Fruit fly (Drosophila melanogaster) whole organism, embryonic: ENCODE results near the gene Sf3b2.
A peak's percentile ranks its signal among the peaks of the same experiment; 100 is the strongest.

Experiments used
- Adf1 ChIP-seq: fragments of 200-800 bp; sonication (Bioruptor generic); IDR thresholded peaks from 2 replicates; pipeline ENCODE4 v1.3.6; 2022; ENCODE audit warnings: missing biosample characterization, missing genetic modification characterization
- Bteb2 ChIP-seq: fragments of 200-800 bp; sonication (Bioruptor generic); optimal IDR thresholded peaks from 2 replicates; lab custom pipeline; 2016; ENCODE audit warnings: missing biosample characterization, missing genetic modification characterization
- CG1024 ChIP-seq: fragments of 200-800 bp; sonication (Bioruptor generic); IDR thresholded peaks from 2 replicates; pipeline ENCODE4 v1.3.6; 2022; ENCODE audit warnings: missing biosample characterization, missing genetic modification characterization
- CG10267 ChIP-seq: fragments of 200-800 bp; sonication (Bioruptor generic); optimal IDR thresholded peaks from 2 replicates; lab custom pipeline; 2018; ENCODE audit warnings: missing biosample characterization, mild to moderate bottlenecking, missing genetic modification characterization, moderate library complexity
- CG10654 ChIP-seq: fragments of 200-800 bp; sonication (Bioruptor generic); optimal IDR thresholded peaks from 2 replicates; lab custom pipeline; 2016; ENCODE audit warnings: missing biosample characterization, missing genetic modification characterization
- CG1233 ChIP-seq: fragments of 200-800 bp; sonication (Bioruptor generic); optimal IDR thresholded peaks from 4 replicates; lab custom pipeline; 2018; ENCODE audit warnings: missing biosample characterization, mild to moderate bottlenecking, missing genetic modification characterization
- CG14050 ChIP-seq: fragments of 200-800 bp; sonication (Bioruptor generic); IDR thresholded peaks from 3 replicates; pipeline ENCODE4 v1.3.6; 2022; ENCODE audit warnings: missing biosample characterization, missing genetic modification characterization
- CG14965 ChIP-seq: fragments of 200-800 bp; sonication (Bioruptor generic); optimal IDR thresholded peaks from 2 replicates; lab custom pipeline; 2016; ENCODE audit warnings: missing biosample characterization, missing genetic modification characterization, borderline replicate concordance
- CG16815 ChIP-seq: fragments of 200-800 bp; sonication (Bioruptor generic); optimal IDR thresholded peaks from 3 replicates; lab custom pipeline; 2017; ENCODE audit warnings: missing biosample characterization, mild to moderate bottlenecking, missing genetic modification characterization
- CG17568 ChIP-seq: fragments of 200-800 bp; sonication (Bioruptor generic); optimal IDR thresholded peaks from 2 replicates; lab custom pipeline; 2018; ENCODE audit warnings: missing biosample characterization, mild to moderate bottlenecking, missing genetic modification characterization, moderate library complexity
- CG17912 ChIP-seq: fragments of 200-800 bp; sonication (Bioruptor generic); optimal IDR thresholded peaks from 2 replicates; lab custom pipeline; 2018; ENCODE audit warnings: missing biosample characterization, mild to moderate bottlenecking, missing genetic modification characterization
- CG1792 ChIP-seq: fragments of 200-800 bp; sonication (Bioruptor generic); optimal IDR thresholded peaks from 2 replicates; lab custom pipeline; 2016; ENCODE audit warnings: missing biosample characterization, missing genetic modification characterization
- CG2875 ChIP-seq: fragments of 200-800 bp; sonication (Bioruptor generic); optimal IDR thresholded peaks from 2 replicates; lab custom pipeline; 2017; ENCODE audit warnings: missing biosample characterization, mild to moderate bottlenecking, missing genetic modification characterization, missing genetic modification reagents
- CG31224 ChIP-seq: fragments of 200-800 bp; sonication (Bioruptor generic); IDR thresholded peaks from 2 replicates; pipeline ENCODE4 v1.3.6; 2022; ENCODE audit warnings: missing biosample characterization, missing genetic modification characterization
- CG31365 ChIP-seq: fragments of 200-800 bp; sonication (Bioruptor generic); optimal IDR thresholded peaks from 2 replicates; lab custom pipeline; 2018; ENCODE audit warnings: missing biosample characterization, mild to moderate bottlenecking, missing genetic modification characterization
- CG3163 ChIP-seq: fragments of 200-800 bp; sonication (Bioruptor generic); optimal IDR thresholded peaks from 3 replicates; lab custom pipeline; 2016; ENCODE audit warnings: missing biosample characterization, missing genetic modification characterization
- CG3407 ChIP-seq: fragments of 200-800 bp; sonication (Bioruptor generic); optimal IDR thresholded peaks from 2 replicates; lab custom pipeline; 2018; ENCODE audit warnings: missing biosample characterization, mild to moderate bottlenecking, missing genetic modification characterization
- CG3847 ChIP-seq: fragments of 200-800 bp; sonication (Bioruptor generic); IDR thresholded peaks from 2 replicates; pipeline ENCODE4 v1.3.6; 2022; ENCODE audit warnings: missing biosample characterization, missing genetic modification characterization
- CG6254 ChIP-seq: fragments of 200-800 bp; sonication (Bioruptor generic); optimal IDR thresholded peaks from 3 replicates; lab custom pipeline; 2017; ENCODE audit warnings: mild to moderate bottlenecking, missing biosample characterization, missing genetic modification reagents, missing genetic modification characterization
- CG6683 ChIP-seq: fragments of 200-800 bp; sonication (Bioruptor generic); optimal IDR thresholded peaks from 2 replicates; lab custom pipeline; 2017; ENCODE audit warnings: missing biosample characterization, mild to moderate bottlenecking, missing genetic modification characterization, missing genetic modification reagents
- CG8388 ChIP-seq: fragments of 200-800 bp; sonication (Bioruptor generic); optimal IDR thresholded peaks from 2 replicates; lab custom pipeline; 2019; ENCODE audit warnings: missing biosample characterization, mild to moderate bottlenecking, missing genetic modification characterization, moderate library complexity
- D19B ChIP-seq: fragments of 200-800 bp; sonication (Bioruptor generic); optimal IDR thresholded peaks from 2 replicates; lab custom pipeline; 2017; ENCODE audit warnings: missing biosample characterization, mild to moderate bottlenecking, missing genetic modification characterization
- Doc3 ChIP-seq: fragments of 200-800 bp; sonication (Bioruptor generic); IDR thresholded peaks from 3 replicates; pipeline ENCODE4 v1.3.6; 2022; ENCODE audit warnings: missing biosample characterization, missing genetic modification characterization; ENCODE audit not compliant: partially characterized antibody
- Fer1 ChIP-seq: fragments of 200-800 bp; sonication (Bioruptor generic); optimal IDR thresholded peaks from 2 replicates; lab custom pipeline; 2017; ENCODE audit warnings: missing biosample characterization, mild to moderate bottlenecking, missing genetic modification characterization
- GATAe ChIP-seq: fragments of 200-800 bp; sonication (Bioruptor generic); conservative IDR thresholded peaks from 2 replicates; pipeline ENCODE4 v1.3.6; 2022; ENCODE audit warnings: missing biosample characterization, missing genetic modification characterization
- HLH54F ChIP-seq: fragments of 200-800 bp; sonication (Bioruptor generic); optimal IDR thresholded peaks from 3 replicates; lab custom pipeline; 2016; ENCODE audit warnings: missing biosample characterization, missing genetic modification characterization
- Hmr ChIP-seq: fragments of 200-800 bp; sonication (Bioruptor generic); optimal IDR thresholded peaks from 3 replicates; lab custom pipeline; 2017; ENCODE audit warnings: mild to moderate bottlenecking, missing biosample characterization, missing genetic modification reagents, missing genetic modification characterization
- Hsf ChIP-seq: fragments of 200-800 bp; sonication (Bioruptor generic); optimal IDR thresholded peaks from 3 replicates; lab custom pipeline; 2016; ENCODE audit warnings: missing biosample characterization, missing genetic modification characterization
- Med ChIP-seq: fragments of 200-800 bp; sonication (Bioruptor generic); peaks from one replicate; lab custom pipeline; 2016; ENCODE audit warnings: missing biosample characterization, missing genetic modification characterization, mild to moderate bottlenecking, inconsistent platforms, moderate library complexity
- Myb ChIP-seq: fragments of 200-800 bp; sonication (Bioruptor generic); optimal IDR thresholded peaks from 2 replicates; lab custom pipeline; 2016; ENCODE audit warnings: missing biosample characterization, missing genetic modification characterization
- Oaz ChIP-seq: fragments of 200-800 bp; sonication (Bioruptor generic); IDR thresholded peaks from 2 replicates; pipeline ENCODE4 v1.3.6; 2022; ENCODE audit warnings: missing biosample characterization, missing genetic modification characterization
- Oli ChIP-seq: fragments of 200-800 bp; sonication (Bioruptor generic); optimal IDR thresholded peaks from 2 replicates; lab custom pipeline; 2018; ENCODE audit warnings: missing biosample characterization, mild to moderate bottlenecking, missing genetic modification characterization, moderate library complexity
- Ssrp ChIP-seq: fragments of 200-800 bp; sonication (Bioruptor generic); optimal IDR thresholded peaks from 2 replicates; lab custom pipeline; 2018; ENCODE audit warnings: missing biosample characterization, mild to moderate bottlenecking, missing genetic modification characterization, moderate library complexity
- ap ChIP-seq: fragments of 200-800 bp; sonication (Bioruptor generic); IDR thresholded peaks from 2 replicates; pipeline ENCODE4 v1.3.6; 2022; ENCODE audit warnings: missing biosample characterization, missing genetic modification characterization
- chif ChIP-seq, 2 experiments: fragments of 200-800 bp; sonication (Bioruptor generic); optimal IDR thresholded peaks; 3 replicates each; lab custom pipeline; 2016; ENCODE audit warnings: missing biosample characterization in 2 of 2, missing genetic modification characterization in 2 of 2
- crc ChIP-seq: fragments of 200-800 bp; sonication (Bioruptor generic); optimal IDR thresholded peaks from 2 replicates; lab custom pipeline; 2016; ENCODE audit warnings: missing biosample characterization, missing genetic modification characterization
- danr ChIP-seq: fragments of 200-800 bp; sonication (Bioruptor generic); IDR thresholded peaks from 2 replicates; pipeline ENCODE4 v1.3.6; 2022; ENCODE audit warnings: missing biosample characterization, missing genetic modification characterization
- ems ChIP-seq: fragments of 200-800 bp; sonication (Bioruptor generic); optimal IDR thresholded peaks from 3 replicates; lab custom pipeline; 2016; ENCODE audit warnings: missing biosample characterization, missing genetic modification characterization
- eyg ChIP-seq: fragments of 200-800 bp; sonication (Bioruptor generic); optimal IDR thresholded peaks from 3 replicates; lab custom pipeline; 2016; ENCODE audit warnings: missing biosample characterization, missing genetic modification characterization
- gcm ChIP-seq: fragments of 200-800 bp; sonication (Bioruptor generic); optimal IDR thresholded peaks from 2 replicates; lab custom pipeline; 2019; ENCODE audit warnings: missing biosample characterization, mild to moderate bottlenecking, missing genetic modification characterization, moderate library complexity
- gfzf ChIP-seq: fragments of 200-800 bp; sonication (Bioruptor generic); optimal IDR thresholded peaks from 2 replicates; lab custom pipeline; 2016; ENCODE audit warnings: missing biosample characterization, mild to moderate bottlenecking, missing genetic modification characterization, moderate library complexity
- grau ChIP-seq: fragments of 200-800 bp; optimal IDR thresholded peaks from 3 replicates; lab custom pipeline; 2019; ENCODE audit warnings: missing biosample characterization, mild to moderate bottlenecking, missing genetic modification characterization, moderate library complexity
- gro ChIP-seq: fragments of 200-800 bp; sonication (Bioruptor generic); optimal IDR thresholded peaks from 2 replicates; lab custom pipeline; 2016; ENCODE audit warnings: missing biosample characterization, missing genetic modification characterization
- hb ChIP-seq: fragments of 200-800 bp; sonication (Bioruptor generic); IDR thresholded peaks from 3 replicates; pipeline ENCODE4 v1.3.6; 2022; ENCODE audit warnings: missing biosample characterization, missing genetic modification characterization; ENCODE audit not compliant: partially characterized antibody
- jumu ChIP-seq: fragments of 200-800 bp; sonication (Bioruptor generic); optimal IDR thresholded peaks from 3 replicates; lab custom pipeline; 2016; ENCODE audit warnings: missing biosample characterization, missing genetic modification characterization
- pfk ChIP-seq: fragments of 200-800 bp; sonication (Bioruptor generic); optimal IDR thresholded peaks from 2 replicates; lab custom pipeline; 2018; ENCODE audit warnings: missing biosample characterization, mild to moderate bottlenecking, missing genetic modification characterization, moderate library complexity
- pnt ChIP-seq: fragments of 200-800 bp; sonication (Bioruptor generic); optimal IDR thresholded peaks from 3 replicates; lab custom pipeline; 2016; ENCODE audit warnings: missing biosample characterization, missing genetic modification characterization
- ro ChIP-seq: fragments of 200-800 bp; sonication (Bioruptor generic); IDR thresholded peaks from 2 replicates; pipeline ENCODE4 v1.3.6; 2022; ENCODE audit warnings: missing biosample characterization, missing genetic modification characterization
- schlank ChIP-seq: fragments of 200-800 bp; sonication (Bioruptor generic); optimal IDR thresholded peaks from 2 replicates; lab custom pipeline; 2018; ENCODE audit warnings: missing biosample characterization, mild to moderate bottlenecking, missing genetic modification characterization
- scrt ChIP-seq: fragments of 200-800 bp; sonication (Bioruptor generic); optimal IDR thresholded peaks from 2 replicates; lab custom pipeline; 2018; ENCODE audit warnings: missing biosample characterization, mild to moderate bottlenecking, missing genetic modification characterization, moderate library complexity
- unc-4 ChIP-seq: fragments of 200-800 bp; sonication (Bioruptor generic); IDR thresholded peaks from 2 replicates; pipeline ENCODE4 v1.3.6; 2022; ENCODE audit warnings: missing biosample characterization, missing genetic modification characterization; ENCODE audit not compliant: partially characterized antibody

The Sf3b2 gene

DNA sequence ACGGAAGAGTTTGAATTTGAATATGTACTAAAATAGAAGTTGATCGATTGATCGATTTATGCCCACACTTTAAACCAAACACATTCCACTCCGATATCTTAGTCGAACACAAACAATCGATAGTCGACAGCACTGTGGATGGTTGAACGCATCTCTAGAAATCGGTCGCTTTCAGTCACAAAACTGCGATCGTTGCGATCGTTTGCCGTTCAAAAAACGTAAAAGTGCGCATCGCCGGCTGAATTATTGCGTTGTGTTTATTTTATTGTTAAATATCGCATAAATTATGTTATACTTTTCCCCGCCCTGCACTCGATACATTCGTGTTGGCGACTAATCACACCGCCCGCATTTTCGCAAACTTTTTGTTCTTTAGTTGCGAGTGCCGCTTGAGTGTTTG lies 29.9 kb downstream of the Sf3b2 start, which contains the start of gene Ccdc85 (continued):
- TF ChIP-seq CG10267 (peak; percentile 51), Med (GFP tag; lab: Kevin White, UChicago) (peak; percentile 93), CG1792 (GFP tag; lab: Kevin White, UChicago) (no peak), pfk (GFP tag; lab: Kevin White, UChicago) (no peak), ems (no peak), CG3163 (no peak), CG2875 (GFP tag; lab: Kevin White, UChicago) (no peak), gfzf (GFP tag; lab: Kevin White, UChicago) (peak; percentile 24), grau (tag; lab: Kevin White, UChicago) (peak; percentile 17), HLH54F (GFP tag; lab: Kevin White, UChicago) (no peak), CG1233 (GFP tag; lab: Kevin White, UChicago) (no peak), CG14965 (GFP tag; lab: Kevin White, UChicago) (no peak), ap (GFP tag; lab: Robert Waterston, UW) (no peak), Oaz (GFP tag; lab: Robert Waterston, UW) (0 out of 2 replicates have a peak, but pooled peaks have one; percentile 5), CG6683 (GFP tag; lab: Kevin White, UChicago) (no peak), scrt (GFP tag; lab: Kevin White, UChicago) (no peak), CG17912 (GFP tag; lab: Kevin White, UChicago) (no peak), ro (GFP tag; lab: Robert Waterston, UW) (no peak), Ssrp (tag; lab: Kevin White, UChicago) (no peak), CG31224 (GFP tag; lab: Robert Waterston, UW) (no peak), chif (GFP tag; optimal IDR thresholded peaks at IDR 0.05; lab: Kevin White, UChicago) (peak in 1 of 2 experiments; percentile 24), CG10654 (GFP tag; lab: Kevin White, UChicago) (no peak), CG3407 (GFP tag; lab: Kevin White, UChicago) (no peak), CG31365 (tag; lab: Kevin White, UChicago) (no peak), Adf1 (GFP tag; lab: Robert Waterston, UW) (no peak), CG17568 (no peak), eyg (GFP tag; lab: Kevin White, UChicago) (no peak), CG8388 (no peak), Bteb2 (no peak), CG3847 (GFP tag; lab: Robert Waterston, UW) (0 out of 2 replicates have a peak, but pooled peaks have one; percentile 28), CG16815 (GFP tag; lab: Kevin White, UChicago) (no peak), Fer1 (GFP tag; lab: Kevin White, UChicago) (peak; percentile 28), Hmr (GFP tag; lab: Kevin White, UChicago) (no peak), CG14050 (GFP tag; lab: Robert Waterston, UW) (no peak), Hsf (GFP tag; lab: Kevin White, UChicago) (peak; percentile 22), pnt (no peak), GATAe (GFP tag; lab: Robert Waterston, UW) (no peak), danr (no peak), gro (GFP tag; lab: Kevin White, UChicago) (peak; percentile 8), crc (GFP tag; lab: Kevin White, UChicago) (no peak), schlank (tag; lab: Kevin White, UChicago) (no peak), CG1024 (GFP tag; lab: Robert Waterston, UW) (no peak), unc-4 (GFP tag; lab: Robert Waterston, UW) (peak; percentile 90), gcm (GFP tag; lab: Kevin White, UChicago) (peak; percentile 47), jumu (GFP tag; lab: Kevin White, UChicago) (peak; percentile 18), Oli (tag; lab: Kevin White, UChicago) (no peak), Myb (GFP tag; lab: Kevin White, UChicago) (peak; percentile 97), hb (GFP tag; lab: Robert Waterston, UW) (peak; percentile 98), CG6254 (GFP tag; lab: Kevin White, UChicago) (no peak), Doc3 (peak; percentile 78), D19B (GFP tag; lab: Kevin White, UChicago) (no peak)
